Worm (Caenorhabditis elegans) whole organism, mixed stage, embryonic: ENCODE results near the gene mup-4.

Source experiments
- ceh-83 ChIP-seq: fragments of 200-800 bp; sonication (Bioruptor generic); optimal IDR thresholded peaks from 2 replicates; lab custom pipeline; 2018; ENCODE audit warnings: mild to moderate bottlenecking, missing genetic modification characterization, missing compliant biosample characterization
- ces-1 ChIP-seq: fragments of 150-350 bp; optimal IDR thresholded peaks from 2 replicates; lab custom pipeline; 2014; ENCODE audit warnings: missing biosample characterization, missing genetic modification reagents, missing genetic modification characterization
- lin-13 ChIP-seq: fragments of 150-350 bp; optimal IDR thresholded peaks from 2 replicates; lab custom pipeline; 2014; ENCODE audit warnings: missing biosample characterization, missing genetic modification characterization
- mab-5 ChIP-seq: fragments of 150-350 bp; optimal IDR thresholded peaks from 2 replicates; lab custom pipeline; 2014; ENCODE audit warnings: missing biosample characterization, missing genetic modification characterization
- nhr-12 ChIP-seq: fragments of 150-350 bp; optimal IDR thresholded peaks from 2 replicates; lab custom pipeline; 2014; ENCODE audit warnings: missing biosample characterization, missing genetic modification characterization
- nhr-237 ChIP-seq: fragments of 150-350 bp; optimal IDR thresholded peaks from 2 replicates; lab custom pipeline; 2014; ENCODE audit warnings: missing biosample characterization, missing genetic modification characterization
- nhr-76 ChIP-seq: sonication (generic microtip); optimal IDR thresholded peaks from 2 replicates; lab custom pipeline; 2017; ENCODE audit warnings: missing biosample characterization, missing genetic modification characterization
- pha-4 ChIP-seq: fragments of 150-350 bp; optimal IDR thresholded peaks from 2 replicates; lab custom pipeline; 2018; ENCODE audit warnings: missing biosample characterization, missing genetic modification reagents, missing genetic modification characterization
- sptf-1 ChIP-seq: sonication (generic microtip); optimal IDR thresholded peaks from 2 replicates; lab custom pipeline; 2017; ENCODE audit warnings: mild to moderate bottlenecking, missing genetic modification characterization, moderate library complexity, missing compliant biosample characterization
- unc-62 ChIP-seq: fragments of 150-350 bp; optimal IDR thresholded peaks from 2 replicates; lab custom pipeline; 2014; ENCODE audit warnings: missing biosample characterization, missing genetic modification reagents, missing genetic modification characterization
- ztf-11 ChIP-seq: fragments of 150-350 bp; optimal IDR thresholded peaks from 2 replicates; lab custom pipeline; 2014; ENCODE audit warnings: missing biosample characterization, missing genetic modification characterization

DNA sequence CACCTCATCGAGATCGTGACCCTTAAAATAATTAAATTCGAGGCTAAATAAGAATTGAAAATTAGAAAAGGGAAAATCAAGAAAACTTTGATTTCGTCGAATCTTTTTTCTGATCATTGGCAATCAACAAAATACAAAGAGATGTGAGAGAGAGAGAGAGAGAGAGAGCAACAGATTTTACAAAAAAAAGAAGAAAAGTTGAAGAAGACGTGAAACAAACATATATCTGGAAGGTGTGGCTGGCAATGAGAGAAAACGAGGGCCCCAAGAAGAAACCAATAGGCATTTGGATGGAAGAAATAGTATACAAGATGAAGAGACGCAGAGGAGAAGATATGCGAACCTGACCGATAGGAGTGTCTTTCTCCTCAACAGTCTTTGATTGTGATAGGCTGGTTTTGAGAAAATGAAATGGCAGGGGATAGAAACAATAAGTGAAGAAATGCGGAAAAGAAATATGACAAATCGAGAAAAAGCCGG is at the start of gene mup-4:
- TF ChIP-seq ceh-83 (GFP tag; lab: Kevin White, UChicago) = no peak
- TF ChIP-seq lin-13 (tag; lab: Kevin White, UChicago) = no peak
- no peak for TF ChIP-seq unc-62 (GFP tag; lab: Kevin White, UChicago)
- TF ChIP-seq nhr-237 = no peak
- TF ChIP-seq ces-1 (GFP tag; lab: Kevin White, UChicago) = no peak
- no peak for TF ChIP-seq ztf-11 (tag; lab: Kevin White, UChicago)
- TF ChIP-seq pha-4 (tag; lab: Kevin White, UChicago) = no peak
- no peak for TF ChIP-seq sptf-1
- TF ChIP-seq nhr-76 (tag; lab: Kevin White, UChicago) = no peak
- TF ChIP-seq mab-5 = no peak
- no peak for TF ChIP-seq nhr-12 (tag; lab: Kevin White, UChicago)
